Worm (Caenorhabditis elegans) whole organism, young adult: ENCODE results near the gene K06A4.10.

Experiments used
- B0019.2 ChIP-seq: fragments of 200-800 bp; sonication (Bioruptor generic); conservative IDR thresholded peaks from 2 replicates; pipeline ENCODE4 v1.3.6; 2022; ENCODE audit warnings: missing genetic modification reagents, missing genetic modification characterization, missing compliant biosample characterization
- Y53G8AR.9 ChIP-seq: fragments of 200-800 bp; sonication (Bioruptor generic); conservative IDR thresholded peaks from 2 replicates; pipeline ENCODE4 v1.3.6; 2022; ENCODE audit warnings: missing genetic modification reagents, missing genetic modification characterization, missing compliant biosample characterization
- Y67H2A.10 ChIP-seq: fragments of 200-800 bp; sonication (Bioruptor generic); conservative IDR thresholded peaks from 2 replicates; pipeline ENCODE4 v1.3.6; 2022; ENCODE audit warnings: missing genetic modification reagents, missing genetic modification characterization, missing compliant biosample characterization
- hlh-26 ChIP-seq: fragments of 200-800 bp; sonication (Bioruptor generic); conservative IDR thresholded peaks from 2 replicates; pipeline ENCODE4 v1.3.6; 2022; ENCODE audit warnings: missing genetic modification reagents, missing genetic modification characterization, missing compliant biosample characterization
- hmg-20 ChIP-seq: fragments of 200-800 bp; sonication (Bioruptor generic); IDR thresholded peaks from 2 replicates; pipeline ENCODE4 v1.3.6; 2022; ENCODE audit warnings: missing genetic modification reagents, missing genetic modification characterization, missing compliant biosample characterization
- hrde-1 ChIP-seq: sonication (generic microtip); optimal IDR thresholded peaks from 2 replicates; lab custom pipeline; 2016; ENCODE audit warnings: missing genetic modification characterization, mild to moderate bottlenecking, missing compliant biosample characterization, moderate library complexity, missing genotype, missing genetic modification reagents, borderline replicate concordance
- lin-35 ChIP-seq, 3 experiments: fragments of 150-350 bp in 2 of 3; sonication (generic microtip) in 1 of 3; optimal IDR thresholded peaks; 2 replicates each; lab custom pipeline; 2014 to 2018; ENCODE audit warnings: missing biosample characterization in 3 of 3, missing genetic modification characterization in 3 of 3, missing genetic modification reagents in 3 of 3
- madf-8 ChIP-seq: fragments of 200-800 bp; sonication (Bioruptor generic); conservative IDR thresholded peaks from 2 replicates; pipeline ENCODE4 v1.3.6; 2022; ENCODE audit warnings: missing genetic modification reagents, missing genetic modification characterization, missing compliant biosample characterization
- mes-4 ChIP-seq: sonication (generic microtip); optimal IDR thresholded peaks from 2 replicates; lab custom pipeline; 2016; ENCODE audit warnings: missing genotype, missing genetic modification characterization, missing compliant biosample characterization
- ztf-3 ChIP-seq: fragments of 200-800 bp; sonication (Bioruptor generic); optimal IDR thresholded peaks from 2 replicates; lab custom pipeline; 2018; ENCODE audit warnings: mild to moderate bottlenecking, missing genetic modification characterization, missing compliant biosample characterization

ce11 chrV:9499295-9499694 lies 9.7 kb upstream of the K06A4.10 start:
- TF ChIP-seq Y53G8AR.9, result no peak
- no peak for TF ChIP-seq hrde-1 (tag; lab: Kevin White, UChicago)
- TF ChIP-seq hmg-20, result no peak
- no peak for TF ChIP-seq mes-4 (tag; lab: Kevin White, UChicago)
- TF ChIP-seq Y67H2A.10 (GFP tag; lab: Robert Waterston, UW), result no peak
- TF ChIP-seq B0019.2, result no peak
- TF ChIP-seq lin-35 (GFP tag; optimal IDR thresholded peaks at IDR 0.05; lab: Kevin White, UChicago), result no peak
- no peak for TF ChIP-seq madf-8 (GFP tag; lab: Robert Waterston, UW)
- no peak for TF ChIP-seq ztf-3 (GFP tag; lab: Kevin White, UChicago)
- no peak for TF ChIP-seq hlh-26 (GFP tag; lab: Robert Waterston, UW)
